Worm (Caenorhabditis elegans) whole organism, L3 larva: ENCODE results near the gene brd-1.

Experiments used
- ZK546.5 ChIP-seq: sonication (generic microtip); optimal IDR thresholded peaks from 2 replicates; lab custom pipeline; 2017; ENCODE audit warnings: missing biosample characterization, missing genetic modification characterization
- aly-2 ChIP-seq: fragments of 150-350 bp; optimal IDR thresholded peaks from 2 replicates; lab custom pipeline; 2014; ENCODE audit warnings: missing biosample characterization, missing genetic modification characterization
- elt-1 ChIP-seq: fragments of 150-350 bp; optimal IDR thresholded peaks from 2 replicates; lab custom pipeline; 2014; ENCODE audit warnings: missing biosample characterization, missing genetic modification characterization
- lin-15B ChIP-seq: fragments of 150-350 bp; optimal IDR thresholded peaks from 2 replicates; lab custom pipeline; 2014; ENCODE audit warnings: missing biosample characterization, missing genetic modification characterization
- nhr-11 ChIP-seq: fragments of 150-350 bp; optimal IDR thresholded peaks from 2 replicates; lab custom pipeline; 2014; ENCODE audit warnings: missing biosample characterization, missing genetic modification characterization
- nhr-23 ChIP-seq: fragments of 150-350 bp; optimal IDR thresholded peaks from 2 replicates; lab custom pipeline; 2014; ENCODE audit warnings: missing biosample characterization, missing genetic modification reagents, missing genetic modification characterization
- nhr-77 ChIP-seq: fragments of 150-350 bp; optimal IDR thresholded peaks from 2 replicates; lab custom pipeline; 2014; ENCODE audit warnings: missing biosample characterization, missing genetic modification characterization
- unc-39 ChIP-seq: sonication (generic microtip); optimal IDR thresholded peaks from 4 replicates; lab custom pipeline; 2017; ENCODE audit warnings: missing biosample characterization, missing genetic modification characterization

ce11 chrIII:6850255-6850654 lies 39.0 kb downstream of the brd-1 start, which contains the start of gene srv-1:
- no peak for TF ChIP-seq ZK546.5 (tag; lab: Kevin White, UChicago)
- no peak for TF ChIP-seq nhr-77
- TF ChIP-seq nhr-23 (tag; lab: Kevin White, UChicago): no peak
- no peak for TF ChIP-seq lin-15B (tag; lab: Kevin White, UChicago)
- TF ChIP-seq aly-2 (tag; lab: Kevin White, UChicago): no peak
- no peak for TF ChIP-seq elt-1 (tag; lab: Kevin White, UChicago)
- no peak for TF ChIP-seq unc-39 (tag; lab: Kevin White, UChicago)
- no peak for TF ChIP-seq nhr-11 (tag; lab: Kevin White, UChicago)
